Fruit fly (Drosophila melanogaster) whole organism, prepupa: ENCODE data around the gene CG7294.

Experiments
- CG10631 ChIP-seq: fragments of 200-800 bp; sonication (Bioruptor generic); optimal IDR thresholded peaks from 2 replicates; lab custom pipeline; 2016; ENCODE audit warnings: missing biosample characterization, missing genetic modification characterization
- CG10669 ChIP-seq: fragments of 200-800 bp; sonication (Bioruptor generic); optimal IDR thresholded peaks from 3 replicates; lab custom pipeline; 2018; ENCODE audit warnings: missing biosample characterization, mild to moderate bottlenecking, missing genetic modification characterization, moderate library complexity
- CG11294 ChIP-seq: fragments of 200-800 bp; sonication (Bioruptor generic); IDR thresholded peaks from 2 replicates; pipeline ENCODE4 v1.3.6; 2022; ENCODE audit warnings: missing biosample characterization, missing genetic modification characterization
- CG11902 ChIP-seq: fragments of 200-800 bp; sonication (Bioruptor generic); optimal IDR thresholded peaks from 3 replicates; lab custom pipeline; 2016; ENCODE audit warnings: missing biosample characterization, missing genetic modification characterization
- CG15336 ChIP-seq: fragments of 200-800 bp; sonication (Bioruptor generic); IDR thresholded peaks from 2 replicates; pipeline ENCODE4 v1.3.6; 2022; ENCODE audit warnings: missing biosample characterization, missing genetic modification characterization
- CG32006 ChIP-seq: fragments of 200-800 bp; sonication (Bioruptor generic); optimal IDR thresholded peaks from 3 replicates; lab custom pipeline; 2017; ENCODE audit warnings: missing biosample characterization, mild to moderate bottlenecking, missing genetic modification characterization
- CG34406 ChIP-seq: fragments of 200-800 bp; sonication (Bioruptor generic); optimal IDR thresholded peaks from 3 replicates; lab custom pipeline; 2016; ENCODE audit warnings: missing biosample characterization, missing genetic modification characterization
- CG4318 ChIP-seq: fragments of 200-800 bp; sonication (Bioruptor generic); optimal IDR thresholded peaks from 3 replicates; lab custom pipeline; 2017; ENCODE audit warnings: missing biosample characterization, mild to moderate bottlenecking, missing genetic modification characterization
- CG6163 ChIP-seq: fragments of 200-800 bp; sonication (Bioruptor generic); IDR thresholded peaks from 3 replicates; pipeline ENCODE4 v1.3.6; 2022; ENCODE audit warnings: missing biosample characterization, missing genetic modification characterization
- CG6792 ChIP-seq: fragments of 200-800 bp; sonication (Bioruptor generic); optimal IDR thresholded peaks from 3 replicates; lab custom pipeline; 2016; ENCODE audit warnings: missing biosample characterization, missing genetic modification characterization
- CG6808 ChIP-seq: fragments of 200-800 bp; sonication (Bioruptor generic); optimal IDR thresholded peaks from 3 replicates; lab custom pipeline; 2017; ENCODE audit warnings: missing biosample characterization, missing genetic modification characterization, mild to moderate bottlenecking, moderate library complexity, missing genetic modification reagents
- CG6854 ChIP-seq: fragments of 200-800 bp; sonication (Bioruptor generic); optimal IDR thresholded peaks from 2 replicates; lab custom pipeline; 2017; ENCODE audit warnings: missing biosample characterization, mild to moderate bottlenecking, missing genetic modification characterization
- CG7368 ChIP-seq: fragments of 200-800 bp; sonication (Bioruptor generic); optimal IDR thresholded peaks from 3 replicates; lab custom pipeline; 2016; ENCODE audit warnings: missing biosample characterization, missing genetic modification characterization
- CG8119 ChIP-seq: fragments of 200-800 bp; sonication (Bioruptor generic); IDR thresholded peaks from 3 replicates; pipeline ENCODE4 v1.3.6; 2022; ENCODE audit warnings: missing biosample characterization, missing genetic modification characterization
- CG8319 ChIP-seq: fragments of 200-800 bp; sonication (Bioruptor generic); optimal IDR thresholded peaks from 3 replicates; lab custom pipeline; 2016; ENCODE audit warnings: missing biosample characterization, missing genetic modification characterization
- CG8632 ChIP-seq: fragments of 200-800 bp; sonication (Bioruptor generic); optimal IDR thresholded peaks from 3 replicates; lab custom pipeline; 2016; ENCODE audit warnings: missing biosample characterization, missing genetic modification characterization
- Eip78C ChIP-seq: fragments of 200-800 bp; sonication (Bioruptor generic); peaks from one replicate; lab custom pipeline; 2016; ENCODE audit warnings: missing biosample characterization, missing genetic modification characterization
- Eip93F ChIP-seq: fragments of 200-800 bp; sonication (Bioruptor generic); optimal IDR thresholded peaks from 2 replicates; lab custom pipeline; 2016; ENCODE audit warnings: missing biosample characterization, mild to moderate bottlenecking, missing genetic modification characterization
- Ets21C ChIP-seq: fragments of 200-800 bp; sonication (Bioruptor generic); optimal IDR thresholded peaks from 3 replicates; lab custom pipeline; 2016; ENCODE audit warnings: missing biosample characterization, missing genetic modification characterization
- Ets96B ChIP-seq: fragments of 200-800 bp; optimal IDR thresholded peaks from 2 replicates; lab custom pipeline; 2019; ENCODE audit warnings: missing biosample characterization, mild to moderate bottlenecking, missing genetic modification characterization, moderate library complexity
- Gug ChIP-seq: fragments of 200-800 bp; sonication (Bioruptor generic); IDR thresholded peaks from 2 replicates; pipeline ENCODE4 v1.3.6; 2022; ENCODE audit warnings: missing biosample characterization, missing genetic modification characterization
- Hr38 ChIP-seq: sonication (Bioruptor generic); optimal IDR thresholded peaks from 2 replicates; lab custom pipeline; 2016; ENCODE audit warnings: missing biosample characterization, missing genetic modification characterization
- Hr39 ChIP-seq: fragments of 200-800 bp; sonication (Bioruptor generic); optimal IDR thresholded peaks from 2 replicates; lab custom pipeline; 2016; ENCODE audit warnings: missing biosample characterization, missing genetic modification characterization
- Hr4 ChIP-seq: fragments of 200-800 bp; sonication (Bioruptor generic); optimal IDR thresholded peaks from 3 replicates; lab custom pipeline; 2016; ENCODE audit warnings: missing biosample characterization, missing genetic modification characterization
- Met ChIP-seq: fragments of 200-800 bp; sonication (Bioruptor generic); optimal IDR thresholded peaks from 3 replicates; lab custom pipeline; 2016; ENCODE audit warnings: missing biosample characterization, missing genetic modification characterization
- OdsH ChIP-seq: fragments of 200-800 bp; sonication (Bioruptor generic); optimal IDR thresholded peaks from 3 replicates; lab custom pipeline; 2016; ENCODE audit warnings: missing biosample characterization, missing genetic modification characterization
- Sox15 ChIP-seq: fragments of 200-800 bp; sonication (Bioruptor generic); optimal IDR thresholded peaks from 3 replicates; lab custom pipeline; 2016; ENCODE audit warnings: missing biosample characterization, missing genetic modification characterization
- dsx ChIP-seq: fragments of 200-800 bp; optimal IDR thresholded peaks from 3 replicates; lab custom pipeline; 2019; ENCODE audit warnings: missing biosample characterization, mild to moderate bottlenecking, missing genetic modification characterization, moderate library complexity; ENCODE audit not compliant: poor library complexity, severe bottlenecking
- eg ChIP-seq: fragments of 200-800 bp; sonication (Bioruptor generic); IDR thresholded peaks from 3 replicates; pipeline ENCODE4 v1.3.6; 2022; ENCODE audit warnings: missing biosample characterization, missing genetic modification characterization
- esn ChIP-seq: fragments of 200-800 bp; sonication (Bioruptor generic); optimal IDR thresholded peaks from 2 replicates; lab custom pipeline; 2016; ENCODE audit warnings: missing biosample characterization, mild to moderate bottlenecking, missing genetic modification characterization, moderate library complexity
- fd59A ChIP-seq: fragments of 200-800 bp; sonication (Bioruptor generic); optimal IDR thresholded peaks from 2 replicates; lab custom pipeline; 2017; ENCODE audit warnings: missing biosample characterization, mild to moderate bottlenecking, missing genetic modification characterization, missing genetic modification reagents
- fd85E ChIP-seq: fragments of 200-800 bp; sonication (Bioruptor generic); optimal IDR thresholded peaks from 3 replicates; lab custom pipeline; 2016; ENCODE audit warnings: missing biosample characterization, missing genetic modification characterization
- fkh ChIP-seq: fragments of 200-800 bp; sonication (Bioruptor generic); optimal IDR thresholded peaks from 3 replicates; lab custom pipeline; 2017; ENCODE audit warnings: missing biosample characterization, mild to moderate bottlenecking, missing genetic modification characterization, moderate library complexity
- lz ChIP-seq: fragments of 200-800 bp; sonication (Bioruptor generic); optimal IDR thresholded peaks from 3 replicates; lab custom pipeline; 2016; ENCODE audit warnings: missing biosample characterization, missing genetic modification characterization
- net ChIP-seq: fragments of 200-800 bp; sonication (Bioruptor generic); optimal IDR thresholded peaks from 3 replicates; lab custom pipeline; 2016; ENCODE audit warnings: missing biosample characterization, missing genetic modification characterization
- spab ChIP-seq: fragments of 200-800 bp; sonication (Bioruptor generic); optimal IDR thresholded peaks from 2 replicates; lab custom pipeline; 2017; ENCODE audit warnings: missing biosample characterization, mild to moderate bottlenecking, missing genetic modification characterization, missing genetic modification reagents
- ss ChIP-seq, 2 experiments: fragments of 200-800 bp; sonication (Bioruptor generic); optimal IDR thresholded peaks; 2 replicates in 1 of 2; 3 replicates in 1 of 2; lab custom pipeline; 2017 to 2018; ENCODE audit warnings: mild to moderate bottlenecking in 2 of 2, missing biosample characterization in 2 of 2, missing genetic modification characterization in 2 of 2, moderate library complexity in 1 of 2
- svp ChIP-seq: fragments of 200-800 bp; sonication (Bioruptor generic); peaks from one replicate; lab custom pipeline; 2016; ENCODE audit warnings: missing biosample characterization, missing genetic modification characterization
- topi ChIP-seq: fragments of 200-800 bp; sonication (Bioruptor generic); optimal IDR thresholded peaks from 3 replicates; lab custom pipeline; 2016; ENCODE audit warnings: missing biosample characterization, missing genetic modification characterization

CG7294 gene

DNA sequence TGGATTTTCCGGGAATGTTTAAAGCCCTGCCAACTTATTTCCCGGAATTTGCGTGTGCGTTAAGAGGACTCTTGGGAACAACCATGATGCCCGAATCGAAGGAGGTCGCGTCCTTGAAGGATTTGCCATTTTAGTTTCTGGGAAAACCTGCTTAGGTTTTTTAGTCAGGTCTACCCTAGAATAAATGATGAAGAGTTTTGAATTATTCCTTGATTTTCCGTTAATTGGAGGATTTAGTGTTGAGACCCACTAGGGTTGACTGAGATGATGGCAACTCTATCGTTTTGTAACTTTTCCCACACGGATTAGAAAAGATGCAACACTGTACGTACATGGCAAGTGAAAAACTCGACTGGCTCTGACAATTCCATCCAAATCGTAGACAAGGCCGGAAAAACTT lies 37.8 kb downstream of the CG7294 start, which contains the start of gene dbf:
Gene dbf (plus strand): TSS at position 301 of the 400 bp plus-strand sequence.
- no peak for TF ChIP-seq Eip78C (GFP tag; lab: Kevin White, UChicago)
- no peak for TF ChIP-seq CG8319
- no peak for TF ChIP-seq lz (GFP tag; lab: Kevin White, UChicago)
- TF ChIP-seq CG15336 = no peak
- TF ChIP-seq CG6808 (GFP tag; lab: Kevin White, UChicago) = no peak
- no peak for TF ChIP-seq CG11294 (GFP tag; lab: Robert Waterston, UW)
- no peak for TF ChIP-seq Eip93F (GFP tag; lab: Kevin White, UChicago)
- TF ChIP-seq CG6854 = no peak
- no peak for TF ChIP-seq OdsH (GFP tag; lab: Kevin White, UChicago)
- no peak for TF ChIP-seq Gug (GFP tag; lab: Robert Waterston, UW)
- no peak for TF ChIP-seq Hr39 (GFP tag; lab: Kevin White, UChicago)
- TF ChIP-seq esn (GFP tag; lab: Kevin White, UChicago) = no peak
- no peak for TF ChIP-seq fd59A (GFP tag; lab: Kevin White, UChicago)
- no peak for TF ChIP-seq CG10669 (GFP tag; lab: Kevin White, UChicago)
- no peak for TF ChIP-seq Met (GFP tag; lab: Kevin White, UChicago)

DNA sequence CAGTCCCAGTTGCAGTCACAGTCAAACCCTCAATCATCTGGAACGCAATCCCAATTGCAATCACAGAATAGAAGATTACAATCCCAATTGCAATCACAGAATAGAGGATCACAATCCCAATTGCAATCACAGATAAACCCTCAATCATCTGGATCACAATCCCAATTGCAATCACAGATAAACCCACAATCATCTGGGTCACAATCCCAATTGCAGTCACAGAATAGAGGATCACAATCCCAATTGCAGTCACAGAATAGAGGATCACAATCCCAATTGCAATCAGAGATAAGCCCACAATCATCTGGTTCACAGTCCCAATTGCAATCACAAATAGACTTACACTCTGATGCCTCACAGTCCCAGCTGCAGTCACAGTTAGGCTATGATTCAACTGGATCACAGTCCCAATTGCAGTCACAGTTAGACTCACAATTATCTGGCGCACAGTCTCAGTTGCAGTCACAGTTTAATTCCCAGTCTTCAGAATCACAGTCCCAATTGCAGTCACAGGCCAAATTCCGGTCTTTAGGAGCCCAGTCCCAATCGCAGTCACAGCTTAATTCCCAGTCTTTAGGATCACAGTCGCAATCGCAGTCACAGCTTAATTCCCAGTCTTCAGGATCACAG lies 41.2 kb downstream of the CG7294 start:
- TF ChIP-seq esn (GFP tag; lab: Kevin White, UChicago) (no peak), CG34406 (GFP tag; lab: Kevin White, UChicago) (no peak), Eip78C (GFP tag; lab: Kevin White, UChicago) (no peak), ss (GFP tag; optimal IDR thresholded peaks at IDR 0.05; lab: Kevin White, UChicago) (no peak), net (no peak), CG11902 (GFP tag; lab: Kevin White, UChicago) (no peak), CG6854 (no peak), CG6792 (GFP tag; lab: Kevin White, UChicago) (no peak)

DNA sequence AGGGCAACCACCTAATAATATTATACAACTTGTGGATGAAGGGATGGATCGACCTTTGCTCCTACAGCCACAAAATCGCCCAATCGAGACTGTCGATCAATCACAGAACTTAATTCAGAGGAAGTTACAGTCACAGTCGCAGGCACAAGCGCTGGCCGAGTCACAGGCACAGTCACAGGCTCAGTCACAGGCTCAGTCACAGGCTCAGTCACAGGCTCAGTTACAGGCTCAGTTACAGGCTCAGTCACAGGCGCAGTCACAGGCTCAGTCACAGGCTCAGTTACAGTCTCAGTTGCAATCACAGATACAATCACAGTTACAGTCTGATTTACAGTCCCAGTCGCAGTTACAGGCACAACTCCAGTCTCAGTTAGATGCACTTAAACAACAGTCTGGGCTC lies 42.3 kb downstream of the CG7294 start:
- peak; percentile 33 for TF ChIP-seq svp
- no peak for TF ChIP-seq CG10669 (GFP tag; lab: Kevin White, UChicago)
- TF ChIP-seq CG6163 (GFP tag; lab: Robert Waterston, UW) = no peak
- no peak for TF ChIP-seq CG7368 (GFP tag; lab: Kevin White, UChicago)
- TF ChIP-seq CG4318 = no peak
- TF ChIP-seq, all 60 proteins: peak for 1

DNA sequence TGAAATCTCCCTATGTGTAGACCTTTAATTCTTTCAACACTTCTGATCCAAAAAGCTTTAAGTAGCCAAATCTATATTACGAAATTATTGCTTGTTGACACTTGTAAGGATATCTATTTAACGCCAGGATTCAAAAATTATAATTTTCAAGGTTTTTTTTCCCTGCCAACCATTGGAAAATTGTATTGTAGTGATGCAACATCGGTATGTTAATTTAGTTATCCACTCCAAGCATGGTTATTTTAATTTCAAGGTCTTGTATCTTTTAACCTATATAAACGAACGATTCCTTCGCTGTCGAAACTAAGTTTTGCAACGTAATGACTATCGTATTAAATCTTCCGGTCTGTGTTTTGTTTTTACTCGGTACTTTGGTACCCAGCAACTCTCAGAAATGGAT lies 43.0 kb downstream of the CG7294 start, which contains the start of gene CG17097:
Gene CG17097 (plus strand): TSS at position 301 of the 400 bp plus-strand sequence.
- TF ChIP-seq fkh (GFP tag; lab: Kevin White, UChicago) (no peak), ss (GFP tag; optimal IDR thresholded peaks at IDR 0.05; lab: Kevin White, UChicago) (no peak), Ets96B (tag; lab: Kevin White, UChicago) (no peak), CG11294 (GFP tag; lab: Robert Waterston, UW) (no peak), Gug (GFP tag; lab: Robert Waterston, UW) (no peak), Met (GFP tag; lab: Kevin White, UChicago) (no peak), spab (GFP tag; lab: Kevin White, UChicago) (no peak), Sox15 (GFP tag; lab: Kevin White, UChicago) (no peak), CG8632 (no peak), CG8119 (GFP tag; lab: Robert Waterston, UW) (no peak), CG10631 (GFP tag; lab: Kevin White, UChicago) (no peak), Ets21C (GFP tag; lab: Kevin White, UChicago) (no peak), CG10669 (GFP tag; lab: Kevin White, UChicago) (no peak), topi (GFP tag; lab: Kevin White, UChicago) (no peak)

DNA sequence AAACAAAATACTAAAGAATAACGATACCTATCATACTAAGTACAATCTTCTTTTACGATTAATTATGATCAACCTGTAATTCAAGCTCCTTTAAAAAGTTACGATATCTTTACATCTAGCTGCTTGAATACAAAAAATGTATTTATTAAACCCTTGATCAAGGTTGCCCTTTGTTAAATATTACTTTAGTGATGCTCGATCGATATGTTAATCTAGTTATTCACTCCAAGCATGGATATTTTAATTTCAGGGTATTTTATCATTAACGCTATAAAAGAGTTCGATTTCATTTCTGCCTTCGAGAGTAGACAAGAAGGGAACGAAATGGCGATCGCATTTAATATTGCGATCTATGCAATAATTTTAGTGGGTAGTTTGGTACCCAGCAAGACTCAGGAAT lies 45.4 kb downstream of the CG7294 start, which contains the start of gene CG18284:
Gene CG18284 (plus strand): TSS at position 301 of the 400 bp plus-strand sequence.
- TF ChIP-seq Ets21C (GFP tag; lab: Kevin White, UChicago) (no peak), CG8119 (GFP tag; lab: Robert Waterston, UW) (no peak), CG10669 (GFP tag; lab: Kevin White, UChicago) (no peak), CG32006 (GFP tag; lab: Kevin White, UChicago) (no peak), fd85E (GFP tag; lab: Kevin White, UChicago) (no peak), Hr38 (GFP tag; lab: Kevin White, UChicago) (no peak), Hr39 (GFP tag; lab: Kevin White, UChicago) (no peak), CG6163 (GFP tag; lab: Robert Waterston, UW) (no peak), svp (no peak), eg (GFP tag; lab: Robert Waterston, UW) (no peak), CG15336 (no peak), CG34406 (GFP tag; lab: Kevin White, UChicago) (no peak), Hr4 (GFP tag; lab: Kevin White, UChicago) (no peak), dsx (GFP tag; lab: Kevin White, UChicago) (no peak)
